Worm (Caenorhabditis elegans) whole organism, L4 larva: Measurements from ENCODE around the gene npl-10.

Experiments
- D1046.2 ChIP-seq: fragments of 200-800 bp; sonication (Bioruptor generic); IDR thresholded peaks from 2 replicates; pipeline ENCODE4 v1.3.6; 2022; ENCODE audit warnings: missing genetic modification characterization, missing compliant biosample characterization
- F26F4.8 ChIP-seq: fragments of 200-800 bp; sonication (Bioruptor generic); conservative IDR thresholded peaks from 2 replicates; pipeline ENCODE4 v1.3.6; 2022; ENCODE audit warnings: missing genetic modification characterization, missing compliant biosample characterization
- F37D6.2 ChIP-seq: sonication (generic microtip); optimal IDR thresholded peaks from 2 replicates; lab custom pipeline; 2016; ENCODE audit warnings: mild to moderate bottlenecking, missing genetic modification characterization, missing compliant biosample characterization
- F44E2.7 ChIP-seq: fragments of 200-800 bp; sonication (Bioruptor generic); IDR thresholded peaks from 2 replicates; pipeline ENCODE4 v2.1.2; 2022; ENCODE audit warnings: missing genetic modification characterization, missing compliant biosample characterization
- R02D3.7 ChIP-seq: fragments of 150-350 bp; sonication (generic microtip); optimal IDR thresholded peaks from 3 replicates; lab custom pipeline; 2014; ENCODE audit warnings: missing biosample characterization, missing genetic modification characterization
- T20F7.1 ChIP-seq: fragments of 200-800 bp; sonication (Bioruptor generic); optimal IDR thresholded peaks from 2 replicates; lab custom pipeline; 2018; ENCODE audit warnings: mild to moderate bottlenecking, missing genetic modification characterization, missing compliant biosample characterization
- Y48G9A.11 ChIP-seq: fragments of 200-800 bp; sonication (Bioruptor generic); IDR thresholded peaks from 2 replicates; pipeline ENCODE4 v1.3.6; 2022; ENCODE audit warnings: missing genetic modification reagents, missing genetic modification characterization, missing compliant biosample characterization
- Y75B8A.6 ChIP-seq: fragments of 200-800 bp; sonication (Bioruptor generic); IDR thresholded peaks from 2 replicates; pipeline ENCODE4 v1.3.6; 2022; ENCODE audit warnings: missing genetic modification reagents, missing genetic modification characterization, missing compliant biosample characterization
- aha-1 ChIP-seq: fragments of 150-350 bp; peaks from one replicate; lab custom pipeline; 2014; ENCODE audit warnings: missing biosample characterization, missing genetic modification characterization
- aly-2 ChIP-seq: sonication (generic microtip); optimal IDR thresholded peaks from 2 replicates; lab custom pipeline; 2018; ENCODE audit warnings: missing biosample characterization, missing genetic modification characterization
- ceh-62 ChIP-seq: sonication (generic microtip); optimal IDR thresholded peaks from 2 replicates; lab custom pipeline; 2017; ENCODE audit warnings: missing biosample characterization, missing genetic modification characterization
- daf-16 ChIP-seq, 3 experiments: sonication (generic microtip); optimal IDR thresholded peaks; 2 replicates each; lab custom pipeline; 2016 to 2017; ENCODE audit warnings: missing genetic modification characterization in 3 of 3, missing genetic modification reagents in 3 of 3, mild to moderate bottlenecking in 2 of 3, missing compliant biosample characterization in 2 of 3, missing biosample characterization in 1 of 3, moderate library complexity in 1 of 3
- daf-19 ChIP-seq: fragments of 200-800 bp; sonication (Bioruptor generic); conservative IDR thresholded peaks from 2 replicates; pipeline ENCODE4 v1.3.6; 2022; ENCODE audit warnings: missing genetic modification characterization, missing compliant biosample characterization
- dmd-6 ChIP-seq: fragments of 200-800 bp; sonication (Bioruptor generic); IDR thresholded peaks from 2 replicates; pipeline ENCODE4 v1.3.6; 2022; ENCODE audit warnings: missing genetic modification reagents, missing genetic modification characterization, missing compliant biosample characterization
- dpl-1 ChIP-seq: fragments of 150-350 bp; optimal IDR thresholded peaks from 2 replicates; lab custom pipeline; 2014; ENCODE audit warnings: missing biosample characterization, missing genetic modification reagents, missing genetic modification characterization
- dve-1 ChIP-seq: sonication (generic microtip); optimal IDR thresholded peaks from 2 replicates; lab custom pipeline; 2017; ENCODE audit warnings: antibody characterized with exemption, mild to moderate bottlenecking, missing genetic modification characterization, missing compliant biosample characterization; ENCODE audit not compliant: insufficient read depth
- hlh-11 ChIP-seq: fragments of 200-800 bp; sonication (Bioruptor generic); optimal IDR thresholded peaks from 2 replicates; lab custom pipeline; 2018; ENCODE audit warnings: mild to moderate bottlenecking, missing genetic modification characterization, missing compliant biosample characterization
- hmg-1.1 ChIP-seq: fragments of 200-800 bp; sonication (Bioruptor generic); IDR thresholded peaks from 2 replicates; pipeline ENCODE4 v1.3.6; 2022; ENCODE audit warnings: missing genetic modification reagents, missing genetic modification characterization, missing compliant biosample characterization
- jun-1 ChIP-seq: fragments of 150-350 bp; optimal IDR thresholded peaks from 2 replicates; lab custom pipeline; 2014; ENCODE audit warnings: missing biosample characterization, missing genetic modification reagents, missing genetic modification characterization
- lim-7 ChIP-seq: fragments of 200-800 bp; sonication (Bioruptor generic); IDR thresholded peaks from 2 replicates; pipeline ENCODE4 v1.3.6; 2022; ENCODE audit warnings: missing genetic modification characterization, missing compliant biosample characterization
- lin-13 ChIP-seq: fragments of 150-350 bp; optimal IDR thresholded peaks from 2 replicates; lab custom pipeline; 2014; ENCODE audit warnings: missing biosample characterization, missing genetic modification reagents, missing genetic modification characterization
- lin-15B ChIP-seq: fragments of 150-350 bp; sonication (generic microtip); optimal IDR thresholded peaks from 3 replicates; lab custom pipeline; 2014; ENCODE audit warnings: missing biosample characterization, missing genetic modification characterization
- lin-29 ChIP-seq: fragments of 200-800 bp; sonication (Bioruptor generic); IDR thresholded peaks from 2 replicates; pipeline ENCODE4 v1.3.6; 2022; ENCODE audit warnings: missing genetic modification reagents, missing genetic modification characterization, missing compliant biosample characterization
- lin-38 ChIP-seq: fragments of 200-800 bp; sonication (Bioruptor generic); IDR thresholded peaks from 2 replicates; pipeline ENCODE4 v1.3.6; 2022; ENCODE audit warnings: missing genetic modification reagents, missing genetic modification characterization, missing compliant biosample characterization
- lin-39 ChIP-seq: fragments of 150-350 bp; optimal IDR thresholded peaks from 2 replicates; lab custom pipeline; 2014; ENCODE audit warnings: missing biosample characterization, missing genetic modification reagents, missing genetic modification characterization
- lsy-2 ChIP-seq, 2 experiments: fragments of 150-350 bp in 1 of 2; sonication (generic microtip) in 1 of 2; optimal IDR thresholded peaks; 2 replicates each; lab custom pipeline; 2014 to 2017; ENCODE audit warnings: missing biosample characterization in 2 of 2, missing genetic modification characterization in 2 of 2
- madf-9 ChIP-seq: fragments of 200-800 bp; sonication (Bioruptor generic); conservative IDR thresholded peaks from 2 replicates; pipeline ENCODE4 v1.3.6; 2022; ENCODE audit warnings: missing genetic modification reagents, missing genetic modification characterization, missing compliant biosample characterization
- mep-1 ChIP-seq: fragments of 150-350 bp; sonication (generic microtip); optimal IDR thresholded peaks from 3 replicates; lab custom pipeline; 2014; ENCODE audit warnings: missing biosample characterization, missing genetic modification characterization
- mes-2 ChIP-seq: sonication (generic microtip); optimal IDR thresholded peaks from 2 replicates; lab custom pipeline; 2016; ENCODE audit warnings: missing genotype, mild to moderate bottlenecking, missing genetic modification characterization, missing compliant biosample characterization; ENCODE audit not compliant: poor library complexity, severe bottlenecking
- mxl-2 ChIP-seq: fragments of 200-800 bp; sonication (Bioruptor generic); conservative IDR thresholded peaks from 2 replicates; pipeline ENCODE4 v1.3.6; 2022; ENCODE audit warnings: missing genetic modification reagents, missing genetic modification characterization, missing compliant biosample characterization
- mxl-3 ChIP-seq: fragments of 200-800 bp; sonication (Bioruptor generic); optimal IDR thresholded peaks from 2 replicates; lab custom pipeline; 2018; ENCODE audit warnings: mild to moderate bottlenecking, missing genetic modification characterization, missing compliant biosample characterization
- nhr-11 ChIP-seq: fragments of 150-350 bp; optimal IDR thresholded peaks from 2 replicates; lab custom pipeline; 2014; ENCODE audit warnings: missing biosample characterization, missing genetic modification characterization
- nhr-28 ChIP-seq: fragments of 150-350 bp; optimal IDR thresholded peaks from 2 replicates; lab custom pipeline; 2014; ENCODE audit warnings: missing biosample characterization, missing genetic modification characterization
- nhr-6 ChIP-seq: fragments of 150-350 bp; optimal IDR thresholded peaks from 2 replicates; lab custom pipeline; 2014; ENCODE audit warnings: missing biosample characterization, missing genetic modification characterization
- nhr-77 ChIP-seq: fragments of 150-350 bp; optimal IDR thresholded peaks from 2 replicates; lab custom pipeline; 2014; ENCODE audit warnings: missing biosample characterization, missing genetic modification characterization
- pha-4 ChIP-seq, 2 experiments: fragments of 150-350 bp in 1 of 2; fragments of 200-800 bp in 1 of 2; sonication (Bioruptor generic) in 1 of 2; IDR thresholded peaks in 1 of 2; optimal IDR thresholded peaks in 1 of 2; 2 replicates each; pipeline versions ENCODE4 v1.3.6 to Lab custom; 2014 to 2022; ENCODE audit warnings: missing genetic modification characterization in 2 of 2, missing genetic modification reagents in 2 of 2, missing biosample characterization in 1 of 2, missing compliant biosample characterization in 1 of 2
- pqm-1 ChIP-seq: sonication (generic microtip); optimal IDR thresholded peaks from 2 replicates; lab custom pipeline; 2017; ENCODE audit warnings: missing biosample characterization, missing genetic modification characterization
- saeg-2 ChIP-seq: fragments of 200-800 bp; sonication (Bioruptor generic); IDR thresholded peaks from 2 replicates; pipeline ENCODE4 v1.3.6; 2022; ENCODE audit warnings: missing genetic modification reagents, missing genetic modification characterization, missing compliant biosample characterization
- sdz-12 ChIP-seq: fragments of 200-800 bp; sonication (Bioruptor generic); optimal IDR thresholded peaks from 2 replicates; lab custom pipeline; 2018; ENCODE audit warnings: mild to moderate bottlenecking, missing genetic modification characterization, missing compliant biosample characterization
- snpc-4 ChIP-seq: fragments of 150-350 bp; optimal IDR thresholded peaks from 2 replicates; lab custom pipeline; 2014; ENCODE audit warnings: missing biosample characterization, missing genetic modification characterization
- spr-1 ChIP-seq: sonication (generic microtip); optimal IDR thresholded peaks from 2 replicates; lab custom pipeline; 2016; ENCODE audit warnings: mild to moderate bottlenecking, missing genetic modification characterization, missing compliant biosample characterization
- unc-130 ChIP-seq: sonication (generic microtip); optimal IDR thresholded peaks from 2 replicates; lab custom pipeline; 2016; ENCODE audit warnings: missing genetic modification reagents, missing genetic modification characterization, missing compliant biosample characterization
- unc-62 ChIP-seq, 3 experiments: fragments of 150-350 bp in 1 of 3; sonication (generic microtip); optimal IDR thresholded peaks in 2 of 3; peaks in 1 of 3; 1 replicate in 1 of 3; 2 replicates in 2 of 3; lab custom pipeline; 2014 to 2017; ENCODE audit warnings: missing biosample characterization in 3 of 3, missing genetic modification characterization in 3 of 3, missing genetic modification reagents in 3 of 3, missing genotype in 1 of 3
- vab-7 ChIP-seq: fragments of 200-800 bp; sonication (Bioruptor generic); IDR thresholded peaks from 2 replicates; pipeline ENCODE4 v1.3.6; 2022; ENCODE audit warnings: missing genetic modification reagents, missing genetic modification characterization, missing compliant biosample characterization
- zfp-2 ChIP-seq: sonication (generic microtip); optimal IDR thresholded peaks from 2 replicates; lab custom pipeline; 2016; ENCODE audit warnings: mild to moderate bottlenecking, missing genetic modification characterization, missing compliant biosample characterization
- zip-2 ChIP-seq: fragments of 150-350 bp; optimal IDR thresholded peaks from 2 replicates; lab custom pipeline; 2014; ENCODE audit warnings: missing biosample characterization, missing genetic modification characterization
- ztf-7 ChIP-seq: fragments of 150-350 bp; optimal IDR thresholded peaks from 2 replicates; lab custom pipeline; 2014; ENCODE audit warnings: missing biosample characterization, missing genetic modification characterization

The npl-10 gene

DNA sequence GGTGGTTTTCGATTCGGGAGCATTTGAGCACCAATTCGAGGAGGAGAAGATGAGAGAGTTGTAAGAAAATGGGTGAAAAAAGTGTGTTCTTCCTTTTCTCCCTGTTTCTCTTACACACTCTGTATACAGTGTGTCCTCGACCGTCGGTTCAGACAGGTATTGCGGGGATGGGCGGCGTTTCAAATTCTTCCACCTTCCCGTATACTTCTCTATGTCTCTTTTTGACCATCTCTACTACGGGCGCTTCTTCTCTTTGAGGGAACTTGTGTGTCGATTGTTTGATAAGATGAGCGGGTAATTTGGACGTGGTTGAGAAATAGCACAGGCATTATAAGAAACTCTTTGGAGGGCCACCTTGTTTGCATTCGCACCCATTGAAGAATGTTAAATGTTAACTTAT is 48.1 kb downstream of the npl-10 start:
- TF ChIP-seq sdz-12 (GFP tag; lab: Kevin White, UChicago) (no peak), ceh-62 (tag; lab: Kevin White, UChicago) (no peak), dpl-1 (GFP tag; lab: Kevin White, UChicago) (peak; percentile 42), saeg-2 (GFP tag; lab: Robert Waterston, UW) (no peak), unc-130 (GFP tag; lab: Kevin White, UChicago) (no peak), mxl-2 (no peak), D1046.2 (no peak), pha-4 (GFP tag; IDR thresholded peaks at IDR 0.05; lab: Robert Waterston, UW) (no peak), pha-4 (tag; optimal IDR thresholded peaks at IDR 0.05; lab: Kevin White, UChicago) (peak; percentile 13), Y48G9A.11 (GFP tag; lab: Robert Waterston, UW) (no peak), lin-29 (GFP tag; lab: Robert Waterston, UW) (no peak), R02D3.7 (tag; lab: Kevin White, UChicago) (no peak), zip-2 (tag; lab: Kevin White, UChicago) (no peak), lsy-2 (tag; optimal IDR thresholded peaks at IDR 0.05; lab: Kevin White, UChicago) (peak in 1 of 2 experiments; percentile 37), nhr-28 (peak; percentile 91), ztf-7 (tag; lab: Kevin White, UChicago) (no peak), spr-1 (no peak), lim-7 (no peak), pqm-1 (peak; percentile 77), daf-19 (no peak), mep-1 (peak; percentile 33), aly-2 (tag; lab: Kevin White, UChicago) (no peak), jun-1 (no peak), zfp-2 (tag; lab: Kevin White, UChicago) (no peak), unc-62 (GFP tag; optimal IDR thresholded peaks at IDR 0.05 in 1 of 2; lab: Kevin White, UChicago) (no peak), unc-62 (tag; optimal IDR thresholded peaks at IDR 0.05; lab: Kevin White, UChicago) (no peak), dve-1 (tag; lab: Kevin White, UChicago) (peak; percentile 62), mxl-3 (GFP tag; lab: Kevin White, UChicago) (no peak), lin-38 (GFP tag; lab: Robert Waterston, UW) (no peak), aha-1 (peak; percentile 2), hmg-1.1 (no peak), F44E2.7 (GFP tag; lab: Robert Waterston, UW) (no peak), dmd-6 (GFP tag; lab: Robert Waterston, UW) (peak; percentile 41; the same call in 1 of the 2 replicates), nhr-6 (tag; lab: Kevin White, UChicago) (peak; percentile 44), madf-9 (GFP tag; lab: Robert Waterston, UW) (no peak), hlh-11 (tag; lab: Kevin White, UChicago) (peak; percentile 69), lin-15B (no peak), lin-39 (tag; lab: Kevin White, UChicago) (no peak), nhr-77 (peak; percentile 78), daf-16 (GFP tag; optimal IDR thresholded peaks at IDR 0.05; lab: Kevin White, UChicago) (no peak), daf-16 (tag; optimal IDR thresholded peaks at IDR 0.05; lab: Kevin White, UChicago) (peak; percentile 57), mes-2 (tag; lab: Kevin White, UChicago) (peak; percentile 28), F37D6.2 (no peak), Y75B8A.6 (GFP tag; lab: Robert Waterston, UW) (no peak), nhr-11 (tag; lab: Kevin White, UChicago) (no peak), lin-13 (GFP tag; lab: Kevin White, UChicago) (peak; percentile 77), F26F4.8 (GFP tag; lab: Robert Waterston, UW) (no peak), snpc-4 (tag; lab: Kevin White, UChicago) (no peak), T20F7.1 (GFP tag; lab: Kevin White, UChicago) (no peak), vab-7 (GFP tag; lab: Robert Waterston, UW) (no peak)
